Worm (Caenorhabditis elegans) whole organism, dauer: ENCODE results near the gene tsen-34.

ENCODE experiments used
- unc-62 ChIP-seq: sonication (generic microtip); optimal IDR thresholded peaks from 2 replicates; lab custom pipeline; 2017; ENCODE audit warnings: missing biosample characterization, missing genetic modification reagents, missing genetic modification characterization

The tsen-34 gene

DNA sequence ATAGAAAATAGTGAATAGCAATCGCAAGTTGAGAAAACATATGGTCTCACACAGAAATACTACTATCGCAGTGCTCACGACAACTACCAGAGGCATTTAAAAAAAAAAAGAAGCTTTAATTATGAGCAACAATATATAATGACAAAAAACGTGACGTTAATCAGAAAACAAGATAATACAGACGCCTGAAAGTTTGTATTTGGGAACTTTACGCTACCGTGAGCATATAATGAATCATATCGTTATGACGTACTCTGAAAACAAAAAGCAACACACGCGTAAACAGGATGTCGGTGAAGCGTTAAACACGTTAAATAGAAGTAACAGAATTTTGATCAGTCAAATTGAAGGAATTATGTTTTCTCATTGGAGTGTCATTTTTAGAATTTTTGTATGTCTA is 47.6 kb downstream of the tsen-34 start, which contains the start of gene srbc-71:
TSS of gene srbc-71 (minus strand) at position 101 of the 400 bp plus-strand sequence.
- no peak for TF ChIP-seq unc-62 (GFP tag; lab: Kevin White, UChicago)

- no peak for TF ChIP-seq unc-62 (GFP tag; lab: Kevin White, UChicago)
These were observed 49.7 kb downstream of the tsen-34 start, which contains the start of gene srbc-70 for ce11 chrIV:4227917-4228316. Gene srbc-70 (minus strand): TSS chrIV:4228017.
